Worm (Caenorhabditis elegans) whole organism, L4 larva: Measurements from ENCODE around the gene scav-2.

Source experiments
- F10B5.3 ChIP-seq: sonication (generic microtip); optimal IDR thresholded peaks from 2 replicates; lab custom pipeline; 2016; ENCODE audit warnings: mild to moderate bottlenecking, missing genetic modification characterization, missing compliant biosample characterization
- T20F7.1 ChIP-seq: fragments of 200-800 bp; sonication (Bioruptor generic); optimal IDR thresholded peaks from 2 replicates; lab custom pipeline; 2018; ENCODE audit warnings: mild to moderate bottlenecking, missing genetic modification characterization, missing compliant biosample characterization
- T26A8.4 ChIP-seq: fragments of 200-800 bp; sonication (Bioruptor generic); IDR thresholded peaks from 2 replicates; pipeline ENCODE4 v1.3.6; 2022; ENCODE audit warnings: missing genetic modification characterization, missing compliant biosample characterization
- aha-1 ChIP-seq: fragments of 150-350 bp; peaks from one replicate; lab custom pipeline; 2014; ENCODE audit warnings: missing biosample characterization, missing genetic modification characterization
- aly-2 ChIP-seq: sonication (generic microtip); optimal IDR thresholded peaks from 2 replicates; lab custom pipeline; 2018; ENCODE audit warnings: missing biosample characterization, missing genetic modification characterization
- attf-4 ChIP-seq: sonication (generic microtip); optimal IDR thresholded peaks from 3 replicates; lab custom pipeline; 2017; ENCODE audit warnings: missing biosample characterization, missing genetic modification characterization
- daf-12 ChIP-seq: fragments of 150-350 bp; optimal IDR thresholded peaks from 2 replicates; lab custom pipeline; 2014; ENCODE audit warnings: missing biosample characterization, missing genetic modification reagents, missing genetic modification characterization
- daf-19 ChIP-seq: fragments of 200-800 bp; sonication (Bioruptor generic); conservative IDR thresholded peaks from 2 replicates; pipeline ENCODE4 v1.3.6; 2022; ENCODE audit warnings: missing genetic modification characterization, missing compliant biosample characterization
- dmd-8 ChIP-seq: fragments of 200-800 bp; sonication (Bioruptor generic); IDR thresholded peaks from 2 replicates; pipeline ENCODE4 v1.3.6; 2022; ENCODE audit warnings: missing genetic modification characterization, missing compliant biosample characterization
- duxl-1 ChIP-seq: sonication (generic microtip); optimal IDR thresholded peaks from 2 replicates; lab custom pipeline; 2016; ENCODE audit warnings: mild to moderate bottlenecking, missing genetic modification characterization, moderate library complexity, missing compliant biosample characterization; ENCODE audit not compliant: poor library complexity
- gei-8 ChIP-seq: fragments of 200-800 bp; sonication (Bioruptor generic); optimal IDR thresholded peaks from 2 replicates; lab custom pipeline; 2018; ENCODE audit warnings: mild to moderate bottlenecking, missing genetic modification characterization, missing compliant biosample characterization
- hlh-11 ChIP-seq: fragments of 200-800 bp; sonication (Bioruptor generic); optimal IDR thresholded peaks from 2 replicates; lab custom pipeline; 2018; ENCODE audit warnings: mild to moderate bottlenecking, missing genetic modification characterization, missing compliant biosample characterization
- hlh-30 ChIP-seq: sonication (generic microtip); optimal IDR thresholded peaks from 2 replicates; lab custom pipeline; 2017; ENCODE audit warnings: antibody characterized with exemption, mild to moderate bottlenecking, missing genetic modification characterization, missing compliant biosample characterization; ENCODE audit not compliant: insufficient read depth
- hmg-1.1 ChIP-seq: fragments of 200-800 bp; sonication (Bioruptor generic); IDR thresholded peaks from 2 replicates; pipeline ENCODE4 v1.3.6; 2022; ENCODE audit warnings: missing genetic modification reagents, missing genetic modification characterization, missing compliant biosample characterization
- lim-7 ChIP-seq: fragments of 200-800 bp; sonication (Bioruptor generic); IDR thresholded peaks from 2 replicates; pipeline ENCODE4 v1.3.6; 2022; ENCODE audit warnings: missing genetic modification characterization, missing compliant biosample characterization
- lin-1 ChIP-seq: fragments of 200-800 bp; sonication (Bioruptor generic); IDR thresholded peaks from 2 replicates; pipeline ENCODE4 v1.3.6; 2022; ENCODE audit warnings: missing genetic modification reagents, missing genetic modification characterization, missing compliant biosample characterization
- lin-13 ChIP-seq: fragments of 150-350 bp; optimal IDR thresholded peaks from 2 replicates; lab custom pipeline; 2014; ENCODE audit warnings: missing biosample characterization, missing genetic modification reagents, missing genetic modification characterization
- lin-15B ChIP-seq: fragments of 150-350 bp; sonication (generic microtip); optimal IDR thresholded peaks from 3 replicates; lab custom pipeline; 2014; ENCODE audit warnings: missing biosample characterization, missing genetic modification characterization
- lin-38 ChIP-seq: fragments of 200-800 bp; sonication (Bioruptor generic); IDR thresholded peaks from 2 replicates; pipeline ENCODE4 v1.3.6; 2022; ENCODE audit warnings: missing genetic modification reagents, missing genetic modification characterization, missing compliant biosample characterization
- madf-5 ChIP-seq, 2 experiments: fragments of 200-800 bp; sonication (Bioruptor generic); IDR thresholded peaks; 2 replicates each; pipeline ENCODE4 v1.3.6; 2022; ENCODE audit warnings: missing compliant biosample characterization in 2 of 2, missing genetic modification characterization in 2 of 2
- mdt-29 ChIP-seq: fragments of 200-800 bp; sonication (Bioruptor generic); IDR thresholded peaks from 2 replicates; pipeline ENCODE4 v1.3.6; 2022; ENCODE audit warnings: missing genetic modification reagents, missing genetic modification characterization, missing compliant biosample characterization
- nhr-111 ChIP-seq: fragments of 200-800 bp; sonication (Bioruptor generic); optimal IDR thresholded peaks from 2 replicates; lab custom pipeline; 2018; ENCODE audit warnings: mild to moderate bottlenecking, missing genetic modification characterization, missing compliant biosample characterization
- nhr-237 ChIP-seq: sonication (generic microtip); optimal IDR thresholded peaks from 2 replicates; lab custom pipeline; 2017; ENCODE audit warnings: missing biosample characterization, missing genetic modification characterization
- pqm-1 ChIP-seq: sonication (generic microtip); optimal IDR thresholded peaks from 2 replicates; lab custom pipeline; 2017; ENCODE audit warnings: missing biosample characterization, missing genetic modification characterization
- saeg-2 ChIP-seq: fragments of 200-800 bp; sonication (Bioruptor generic); IDR thresholded peaks from 2 replicates; pipeline ENCODE4 v1.3.6; 2022; ENCODE audit warnings: missing genetic modification reagents, missing genetic modification characterization, missing compliant biosample characterization
- sdz-12 ChIP-seq: fragments of 200-800 bp; sonication (Bioruptor generic); optimal IDR thresholded peaks from 2 replicates; lab custom pipeline; 2018; ENCODE audit warnings: mild to moderate bottlenecking, missing genetic modification characterization, missing compliant biosample characterization
- set-16 ChIP-seq: fragments of 200-800 bp; sonication (Bioruptor generic); IDR thresholded peaks from 2 replicates; pipeline ENCODE4 v1.3.6; 2022; ENCODE audit warnings: missing genetic modification reagents, missing genetic modification characterization, missing compliant biosample characterization
- spr-1 ChIP-seq: sonication (generic microtip); optimal IDR thresholded peaks from 2 replicates; lab custom pipeline; 2016; ENCODE audit warnings: mild to moderate bottlenecking, missing genetic modification characterization, missing compliant biosample characterization
- tra-1 ChIP-seq: fragments of 200-800 bp; sonication (Bioruptor generic); IDR thresholded peaks from 2 replicates; pipeline ENCODE4 v1.3.6; 2022; ENCODE audit warnings: missing genetic modification reagents, missing genetic modification characterization, missing compliant biosample characterization
- unc-62 ChIP-seq, 3 experiments: fragments of 150-350 bp in 1 of 3; sonication (generic microtip); optimal IDR thresholded peaks in 2 of 3; peaks in 1 of 3; 1 replicate in 1 of 3; 2 replicates in 2 of 3; lab custom pipeline; 2014 to 2017; ENCODE audit warnings: missing biosample characterization in 3 of 3, missing genetic modification characterization in 3 of 3, missing genetic modification reagents in 3 of 3, missing genotype in 1 of 3
- vab-7 ChIP-seq: fragments of 200-800 bp; sonication (Bioruptor generic); IDR thresholded peaks from 2 replicates; pipeline ENCODE4 v1.3.6; 2022; ENCODE audit warnings: missing genetic modification reagents, missing genetic modification characterization, missing compliant biosample characterization
- zfp-3 ChIP-seq: fragments of 200-800 bp; sonication (Bioruptor generic); conservative IDR thresholded peaks from 2 replicates; pipeline ENCODE4 v1.3.6; 2022; ENCODE audit warnings: missing genetic modification reagents, missing genetic modification characterization, missing compliant biosample characterization
- zip-2 ChIP-seq: fragments of 150-350 bp; optimal IDR thresholded peaks from 2 replicates; lab custom pipeline; 2014; ENCODE audit warnings: missing biosample characterization, missing genetic modification characterization

scav-2 gene

DNA sequence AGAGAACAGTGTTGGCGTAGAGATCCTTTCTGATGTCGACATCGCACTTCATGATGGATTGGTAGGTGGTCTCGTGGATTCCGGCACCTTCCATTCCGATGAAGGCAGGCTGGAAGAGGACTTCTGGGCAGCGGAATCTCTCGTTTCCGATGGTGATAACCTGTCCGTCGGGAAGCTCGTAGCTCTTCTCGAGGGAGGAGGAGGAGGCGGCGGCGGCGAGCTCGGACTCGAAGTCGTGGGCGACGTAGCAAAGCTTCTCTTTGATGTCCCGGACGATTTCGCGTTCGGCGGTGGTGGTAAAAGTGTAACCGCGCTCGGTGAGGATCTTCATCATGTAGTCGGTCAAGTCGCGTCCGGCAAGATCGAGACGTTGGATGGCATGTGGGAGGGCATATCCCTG is 49.7 kb upstream of the scav-2 start (continued):
- no peak for TF ChIP-seq tra-1 (GFP tag; lab: Robert Waterston, UW)
- no peak for TF ChIP-seq nhr-237 (tag; lab: Kevin White, UChicago)
- TF ChIP-seq hmg-1.1 (GFP tag; lab: Robert Waterston, UW): no peak
- TF ChIP-seq daf-19: no peak
- TF ChIP-seq aly-2 (tag; lab: Kevin White, UChicago): no peak
- no peak for TF ChIP-seq T26A8.4 (GFP tag; lab: Robert Waterston, UW)
- TF ChIP-seq lin-15B (tag; lab: Kevin White, UChicago): no peak

DNA sequence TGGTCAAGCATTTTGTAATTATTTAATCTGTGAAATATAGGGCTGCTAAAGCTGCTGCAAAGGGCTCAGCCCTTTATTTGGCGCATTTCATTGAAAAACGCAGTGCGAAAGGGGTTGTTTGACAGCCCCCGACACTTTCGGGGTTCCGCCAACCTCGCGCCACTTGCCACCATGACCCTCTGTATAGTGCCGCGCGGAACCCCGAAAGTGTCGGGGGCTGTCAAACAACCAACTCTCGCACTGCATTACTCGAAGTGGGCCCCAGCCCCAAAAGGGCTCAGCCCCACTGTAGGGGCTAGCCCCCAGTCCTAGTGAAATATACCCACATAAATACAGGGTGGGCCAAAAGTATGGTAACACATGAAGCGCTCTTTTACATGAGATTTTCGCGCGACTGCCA is 45.1 kb upstream of the scav-2 start:
- TF ChIP-seq spr-1 (tag; lab: Kevin White, UChicago): no peak
- TF ChIP-seq set-16 (GFP tag; lab: Robert Waterston, UW): peak; percentile 69
- TF ChIP-seq daf-19: no peak

DNA sequence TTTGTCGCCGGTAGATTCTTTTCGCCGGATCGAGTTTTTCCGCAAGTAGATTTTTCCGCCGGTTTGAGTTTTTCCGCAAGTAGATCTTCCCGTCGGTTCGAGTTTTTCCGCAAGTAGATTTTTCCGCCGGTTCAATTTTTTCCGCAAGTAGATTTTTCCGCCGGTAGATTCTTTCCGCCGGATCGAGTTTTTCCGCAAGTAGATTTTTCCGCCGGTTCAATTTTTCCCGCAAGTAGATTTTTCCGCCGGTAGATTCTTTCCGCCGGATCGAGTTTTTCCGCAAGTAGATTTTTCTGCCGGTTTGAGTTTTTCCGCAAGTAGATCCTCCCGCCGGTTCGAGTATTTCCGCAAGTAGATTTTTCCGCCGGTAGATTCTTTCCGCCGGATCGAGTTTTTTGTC is 30.0 kb upstream of the scav-2 start:
- TF ChIP-seq hmg-1.1 (GFP tag; lab: Robert Waterston, UW): peak; percentile 33; the same call in 1 of the 2 replicates
- TF ChIP-seq saeg-2 (GFP tag; lab: Robert Waterston, UW): 0 out of 2 replicates have a peak, but pooled peaks have one; percentile 19
- 0 out of 2 replicates have a peak, but pooled peaks have one; percentile 48 for TF ChIP-seq lim-7 (GFP tag; lab: Robert Waterston, UW)
- peak; percentile 44; the same call in 1 of the 2 replicates for TF ChIP-seq set-16 (GFP tag; lab: Robert Waterston, UW)
- 0 out of 4 replicates have a peak, but pooled peaks of 1 of the 2 experiments have one; percentile 22 for TF ChIP-seq madf-5 (GFP tag; IDR thresholded peaks at IDR 0.05; lab: Robert Waterston, UW)

DNA sequence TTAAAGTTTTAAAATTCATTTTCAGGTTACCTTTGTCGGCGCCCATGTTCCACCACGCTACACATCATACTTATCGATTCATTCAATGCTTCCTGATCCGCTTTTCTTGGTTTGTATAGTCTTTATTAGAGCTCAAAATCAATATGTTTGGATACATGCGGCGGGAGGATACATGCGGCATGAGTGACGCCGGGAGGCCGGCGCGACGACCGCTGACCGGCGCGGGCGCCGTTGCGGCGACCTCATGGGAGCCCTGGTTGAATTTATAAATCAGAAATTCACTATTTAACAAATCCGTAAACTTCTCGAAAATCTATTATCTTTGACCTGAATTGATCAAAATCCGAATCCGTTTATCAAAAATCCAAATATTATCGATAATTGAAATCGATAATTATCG is 26.6 kb upstream of the scav-2 start:
- peak; percentile 72 for TF ChIP-seq set-16 (GFP tag; lab: Robert Waterston, UW)
- no peak for TF ChIP-seq mdt-29 (GFP tag; lab: Robert Waterston, UW)

DNA sequence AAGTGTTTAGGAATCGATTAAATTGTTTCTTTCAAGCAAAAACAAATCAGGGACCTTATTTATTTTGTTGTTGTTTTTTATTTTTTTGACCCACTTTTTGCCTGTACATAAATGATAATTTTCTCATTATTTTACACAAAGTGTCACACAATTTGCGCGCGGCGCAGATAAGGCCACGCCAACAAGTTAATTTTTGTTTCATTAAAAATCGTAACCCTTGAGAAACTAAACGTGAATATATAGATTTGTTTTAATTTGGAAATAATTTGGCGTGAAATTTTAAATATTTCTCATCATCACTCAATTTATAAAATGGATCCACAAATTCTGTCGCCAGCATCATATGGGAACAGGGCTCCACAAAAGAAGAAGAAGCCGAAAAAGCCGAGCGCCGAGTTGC is 25.4 kb upstream of the scav-2 start, which contains the start of gene T05D4.5:
TSS of gene T05D4.5 (plus strand) at position 301 of the 400 bp plus-strand sequence.
- no peak for TF ChIP-seq T20F7.1 (GFP tag; lab: Kevin White, UChicago)
- peak; percentile 27 for TF ChIP-seq aha-1
- no peak for TF ChIP-seq zip-2 (tag; lab: Kevin White, UChicago)
- TF ChIP-seq, all 104 proteins: peak for 1

DNA sequence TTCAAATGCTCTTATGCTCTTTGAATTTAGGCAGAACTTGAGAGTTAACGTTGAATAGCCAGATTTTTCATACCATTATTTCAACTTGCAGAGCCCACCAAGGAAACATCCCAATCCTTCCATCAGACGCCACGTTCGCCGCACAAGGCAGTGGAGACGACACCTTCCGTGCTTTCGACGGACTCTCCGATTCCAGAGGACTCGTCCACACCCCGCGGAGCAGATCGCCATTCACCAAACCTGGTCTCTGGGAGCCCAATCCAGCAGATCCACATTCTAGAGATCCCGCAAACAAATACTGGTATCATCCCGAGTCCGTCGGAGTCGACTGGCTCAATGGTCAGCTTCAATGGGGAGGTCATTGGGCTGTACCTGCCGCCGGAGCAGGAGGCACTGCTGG is 24.9 kb upstream of the scav-2 start:
- TF ChIP-seq duxl-1: no peak
- peak in 1 of 2 experiments; percentile 82 for TF ChIP-seq unc-62 (GFP tag; optimal IDR thresholded peaks at IDR 0.05 in 1 of 2; lab: Kevin White, UChicago)
- TF ChIP-seq unc-62 (tag; optimal IDR thresholded peaks at IDR 0.05; lab: Kevin White, UChicago): no peak
- TF ChIP-seq set-16 (GFP tag; lab: Robert Waterston, UW): peak; percentile 74

DNA sequence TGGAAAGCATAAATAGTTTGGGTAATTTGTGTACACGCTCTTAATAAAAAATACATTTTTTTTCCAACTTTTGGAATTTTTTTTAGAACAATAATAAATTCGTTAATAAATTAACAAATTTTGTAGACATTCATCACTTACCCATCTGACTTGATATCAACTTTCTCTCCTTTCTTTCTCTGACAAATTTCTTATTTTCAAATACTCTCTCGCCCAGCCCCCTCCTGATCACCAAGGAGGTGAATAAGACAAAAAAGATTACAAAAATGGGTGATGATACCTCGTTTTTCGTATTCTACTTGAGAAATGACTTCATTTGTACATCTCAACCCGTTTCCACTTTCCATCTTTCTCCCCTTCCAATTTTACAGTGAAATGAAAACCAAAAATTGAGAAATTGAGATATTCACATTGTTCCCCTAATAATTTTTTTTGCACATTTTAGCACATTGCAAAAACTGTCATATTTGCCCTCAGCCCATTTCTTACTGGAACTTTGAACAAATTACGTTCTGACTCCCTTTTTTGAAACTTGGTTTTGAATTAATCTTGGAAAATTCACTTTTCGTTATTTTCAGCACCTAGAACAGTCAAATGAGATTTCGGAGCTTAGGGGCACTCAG is 20.6 kb upstream of the scav-2 start, which contains the start of gene osm-7:
TSS of gene osm-7 (plus strand) at position 573 of the 623 bp plus-strand sequence.
- TF ChIP-seq hlh-30 (tag; lab: Kevin White, UChicago): peak; percentile 20
- TF ChIP-seq nhr-111: no peak
- TF ChIP-seq, all 104 proteins: peak for 1

DNA sequence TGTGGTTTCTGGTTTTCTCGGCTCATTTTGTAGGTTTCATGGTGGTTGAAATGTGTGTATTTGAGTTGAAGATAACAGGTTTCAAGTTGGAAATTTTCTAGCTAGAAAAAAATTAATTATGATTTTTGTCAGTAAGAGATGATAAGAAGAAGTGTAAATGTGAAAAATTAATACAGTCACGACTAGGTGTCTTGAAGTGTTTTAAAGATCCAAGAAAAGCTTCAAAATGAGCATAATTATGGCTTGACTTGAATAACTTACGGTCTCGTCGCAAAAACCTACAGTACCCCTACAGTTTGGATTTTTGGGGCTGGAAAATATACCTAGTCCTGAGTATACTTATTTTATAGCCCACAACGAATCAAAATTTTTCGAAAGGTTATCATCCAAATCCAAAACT is 15.2 kb upstream of the scav-2 start, which contains the start of gene exc-12:
TSS of gene exc-12 (minus strand) at position 101 of the 400 bp plus-strand sequence.
- TF ChIP-seq hlh-11 (tag; lab: Kevin White, UChicago): no peak
- no peak for TF ChIP-seq F10B5.3
- TF ChIP-seq T20F7.1 (GFP tag; lab: Kevin White, UChicago): no peak
- no peak for TF ChIP-seq tra-1 (GFP tag; lab: Robert Waterston, UW)
- TF ChIP-seq gei-8 (GFP tag; lab: Kevin White, UChicago): no peak
- TF ChIP-seq attf-4 (tag; lab: Kevin White, UChicago): no peak
- TF ChIP-seq vab-7 (GFP tag; lab: Robert Waterston, UW): no peak
- no peak for TF ChIP-seq daf-12 (tag; lab: Kevin White, UChicago)
- no peak for TF ChIP-seq madf-5 (GFP tag; IDR thresholded peaks at IDR 0.05; lab: Robert Waterston, UW)
- no peak for TF ChIP-seq nhr-111
- TF ChIP-seq lin-38: no peak
- no peak for TF ChIP-seq sdz-12 (GFP tag; lab: Kevin White, UChicago)
- no peak for TF ChIP-seq unc-62 (GFP tag; optimal IDR thresholded peaks at IDR 0.05 in 1 of 2; lab: Kevin White, UChicago)
- TF ChIP-seq unc-62 (tag; optimal IDR thresholded peaks at IDR 0.05; lab: Kevin White, UChicago): no peak
- no peak for TF ChIP-seq pqm-1 (tag; lab: Kevin White, UChicago)
- TF ChIP-seq hlh-30 (tag; lab: Kevin White, UChicago): no peak
- no peak for TF ChIP-seq lin-13
- TF ChIP-seq lin-1 (GFP tag; lab: Robert Waterston, UW): no peak
- TF ChIP-seq zfp-3 (GFP tag; lab: Robert Waterston, UW): no peak
- TF ChIP-seq dmd-8 (GFP tag; lab: Robert Waterston, UW): no peak
- TF ChIP-seq, all 104 proteins: peak for 0
